Worm (Caenorhabditis elegans) whole organism, midembryonic: ENCODE measurements around the gene Y69E1A.3.
"Not testable (repeated sequence)": the region's sequence is repeated elsewhere in the genome, so short reads cannot be mapped to it uniquely, and the experiment has no call there.

Experiments used
- T22C8.4 ChIP-seq: fragments of 200-800 bp; sonication (Bioruptor generic); IDR thresholded peaks from 2 replicates; pipeline ENCODE4 v1.3.6; 2022; ENCODE audit warnings: missing genetic modification characterization, missing compliant biosample characterization
- cog-1 ChIP-seq: sonication (generic microtip); optimal IDR thresholded peaks from 2 replicates; lab custom pipeline; 2016; ENCODE audit warnings: missing genetic modification characterization, missing compliant biosample characterization
- flt-1 ChIP-seq: fragments of 200-800 bp; sonication (Bioruptor generic); IDR thresholded peaks from 2 replicates; pipeline ENCODE4 v1.3.6; 2022; ENCODE audit warnings: missing genetic modification characterization, missing compliant biosample characterization
- klf-2 ChIP-seq: fragments of 200-800 bp; sonication (Bioruptor generic); conservative IDR thresholded peaks from 2 replicates; pipeline ENCODE4 v1.3.6; 2022; ENCODE audit warnings: missing genetic modification reagents, missing genetic modification characterization, missing compliant biosample characterization
- med-1 ChIP-seq: sonication (generic microtip); optimal IDR thresholded peaks from 2 replicates; lab custom pipeline; 2017; ENCODE audit warnings: missing genetic modification characterization, mild to moderate bottlenecking, missing compliant biosample characterization, antibody characterized with exemption, missing genetic modification reagents; ENCODE audit not compliant: insufficient read depth
- ref-1 ChIP-seq: fragments of 200-800 bp; sonication (Bioruptor generic); conservative IDR thresholded peaks from 2 replicates; pipeline ENCODE4 v1.3.6; 2022; ENCODE audit warnings: missing genetic modification reagents, missing genetic modification characterization, missing compliant biosample characterization
- tab-1 ChIP-seq: fragments of 200-800 bp; sonication (Bioruptor generic); IDR thresholded peaks from 2 replicates; pipeline ENCODE4 v1.3.6; 2022; ENCODE audit warnings: missing genetic modification characterization, missing compliant biosample characterization
- ztf-23 ChIP-seq: fragments of 200-800 bp; sonication (Bioruptor generic); IDR thresholded peaks from 2 replicates; pipeline ENCODE4 v1.3.6; 2022; ENCODE audit warnings: missing genetic modification reagents, missing genetic modification characterization, missing compliant biosample characterization
- ztf-29 ChIP-seq: fragments of 200-800 bp; sonication (Bioruptor generic); IDR thresholded peaks from 2 replicates; pipeline ENCODE4 v1.3.6; 2022; ENCODE audit warnings: missing genetic modification reagents, missing genetic modification characterization, missing compliant biosample characterization

Gene Y69E1A.3

DNA sequence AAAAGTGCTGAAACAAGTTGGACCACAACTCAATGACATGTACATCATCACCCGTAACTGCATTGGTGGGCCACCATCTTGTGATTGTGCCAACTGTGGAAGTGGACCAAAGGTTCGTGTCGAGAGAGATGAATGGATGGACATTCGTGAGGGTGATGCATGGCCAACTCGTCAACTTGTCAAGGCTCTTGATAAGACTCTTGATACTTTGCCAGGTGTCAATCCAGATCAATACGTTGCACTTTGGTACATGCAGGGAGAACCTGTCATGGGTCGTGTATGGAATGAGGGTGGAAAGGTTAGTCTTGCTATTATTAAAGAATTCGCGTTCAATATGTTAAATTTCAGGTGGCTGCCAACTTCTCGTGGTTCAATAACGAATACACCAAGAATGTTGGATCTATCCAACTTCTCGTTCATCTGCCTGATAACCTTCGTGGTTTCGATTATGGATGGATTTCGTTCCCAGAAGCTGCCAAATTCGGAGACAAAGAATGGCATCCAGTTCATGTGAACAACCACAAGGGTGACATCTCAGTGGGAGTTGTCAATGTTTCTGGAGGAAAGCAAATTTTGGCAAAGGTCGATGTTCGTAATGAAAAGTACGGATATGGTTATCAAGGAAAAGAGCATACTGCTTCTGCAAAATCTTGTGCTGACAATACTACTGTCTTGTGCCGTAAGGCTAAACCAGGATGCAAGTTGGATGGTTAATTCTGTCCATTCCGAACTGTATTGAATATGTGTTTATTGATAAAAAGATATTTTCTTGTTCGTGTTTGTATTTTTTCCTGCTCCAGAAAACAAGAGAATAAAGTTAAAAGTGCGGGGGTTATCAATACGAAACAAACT, 1.5 kb upstream of the Y69E1A.3 start:
- TF ChIP-seq cog-1 (no peak), T22C8.4 (no peak), klf-2 (GFP tag; lab: Robert Waterston, UW) (no peak)

DNA sequence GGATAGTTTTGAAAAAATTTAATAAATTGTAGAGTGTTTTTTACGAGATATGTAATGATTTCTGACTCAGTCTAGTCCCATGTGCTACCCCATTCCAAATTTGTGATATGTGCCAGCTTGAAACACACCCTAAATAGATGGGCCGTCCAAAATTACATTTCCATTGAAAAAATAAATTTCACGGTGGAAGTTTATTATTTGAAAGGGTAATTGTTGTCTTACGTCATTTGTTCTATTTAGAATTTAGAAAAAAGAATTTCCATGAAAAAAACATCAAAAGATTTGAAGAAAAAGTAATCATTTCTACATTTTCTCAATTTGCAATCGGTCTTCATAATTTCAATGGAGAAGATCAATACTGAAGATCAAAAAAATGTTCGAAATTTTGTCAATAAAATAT, 2.9 kb downstream of the Y69E1A.3 start, which contains the start of gene Y69E1A.4:
Gene Y69E1A.4, plus strand, starts transcription at position 301 of the 400 bp plus-strand sequence.
- TF ChIP-seq klf-2 (GFP tag; lab: Robert Waterston, UW); med-1 (GFP tag; lab: Kevin White, UChicago); tab-1 (GFP tag; lab: Robert Waterston, UW): not testable (repeated sequence)

DNA sequence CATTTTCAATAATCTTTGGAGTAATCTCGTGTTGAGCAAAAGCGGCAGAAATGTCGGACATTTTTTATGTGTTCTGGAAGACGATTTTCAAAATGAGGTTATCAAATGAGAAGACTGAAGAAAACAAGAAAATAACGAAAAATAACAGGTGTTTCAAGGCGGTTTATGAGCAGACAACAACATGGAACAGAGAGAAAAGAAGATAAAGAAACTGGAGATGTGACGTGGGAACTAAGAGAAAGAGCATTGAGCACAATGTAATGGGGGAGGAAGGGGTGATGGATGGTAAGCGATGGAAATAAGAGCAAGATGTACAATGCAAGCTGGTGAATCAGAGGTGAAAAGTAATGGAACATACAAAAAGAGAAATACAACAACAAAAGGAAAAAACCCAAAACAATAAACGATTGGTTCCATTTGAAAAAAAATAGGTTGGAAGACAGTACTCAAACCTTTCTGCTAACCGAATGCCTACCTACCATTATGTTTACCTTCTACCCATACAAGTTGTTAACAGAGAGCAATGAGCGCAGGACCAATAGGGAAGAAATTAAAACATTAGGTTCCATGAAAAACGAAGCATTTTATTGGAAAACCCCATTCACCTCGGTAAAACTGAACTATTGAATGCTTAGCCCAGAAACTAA, 5.6 kb downstream of the Y69E1A.3 start, which contains the start of gene Y69E1A.5:
Gene Y69E1A.5, minus strand, starts transcription at position 73 of the 647 bp plus-strand sequence.
- TF ChIP-seq ztf-29 (GFP tag; lab: Robert Waterston, UW) (no peak), cog-1 (no peak), klf-2 (GFP tag; lab: Robert Waterston, UW) (no peak), ref-1 (GFP tag; lab: Robert Waterston, UW) (no peak), ztf-23 (GFP tag; lab: Robert Waterston, UW) (no peak), T22C8.4 (no peak), tab-1 (GFP tag; lab: Robert Waterston, UW) (no peak), flt-1 (GFP tag; lab: Robert Waterston, UW) (no peak), med-1 (GFP tag; lab: Kevin White, UChicago) (no peak)

DNA sequence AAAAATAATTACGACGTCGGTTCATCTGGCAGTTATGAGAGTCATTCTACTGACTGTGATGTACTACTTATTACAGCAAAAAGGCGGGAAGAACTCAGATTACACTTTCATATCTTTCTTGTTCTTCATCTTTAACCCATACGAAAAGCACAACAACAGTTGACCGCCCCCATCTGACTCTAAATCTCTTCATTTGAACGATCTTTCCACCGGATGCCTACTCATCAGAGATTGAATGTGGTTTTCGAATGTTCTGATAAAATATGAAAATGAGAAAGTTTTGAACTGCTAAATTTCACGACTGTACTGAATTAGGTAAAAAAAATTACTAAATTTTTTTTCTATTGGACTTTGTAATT, 6.1 kb downstream of the Y69E1A.3 start, which contains the start of gene sri-19:
Gene sri-19, plus strand, starts transcription at position 143 of the 359 bp plus-strand sequence.
- TF ChIP-seq cog-1: no peak
- no peak for TF ChIP-seq flt-1 (GFP tag; lab: Robert Waterston, UW)
- TF ChIP-seq med-1 (GFP tag; lab: Kevin White, UChicago): no peak
- no peak for TF ChIP-seq ref-1 (GFP tag; lab: Robert Waterston, UW)
- TF ChIP-seq ztf-23 (GFP tag; lab: Robert Waterston, UW): no peak
- TF ChIP-seq ztf-29 (GFP tag; lab: Robert Waterston, UW): no peak
- no peak for TF ChIP-seq tab-1 (GFP tag; lab: Robert Waterston, UW)
- TF ChIP-seq T22C8.4: no peak
- TF ChIP-seq klf-2 (GFP tag; lab: Robert Waterston, UW): no peak

DNA sequence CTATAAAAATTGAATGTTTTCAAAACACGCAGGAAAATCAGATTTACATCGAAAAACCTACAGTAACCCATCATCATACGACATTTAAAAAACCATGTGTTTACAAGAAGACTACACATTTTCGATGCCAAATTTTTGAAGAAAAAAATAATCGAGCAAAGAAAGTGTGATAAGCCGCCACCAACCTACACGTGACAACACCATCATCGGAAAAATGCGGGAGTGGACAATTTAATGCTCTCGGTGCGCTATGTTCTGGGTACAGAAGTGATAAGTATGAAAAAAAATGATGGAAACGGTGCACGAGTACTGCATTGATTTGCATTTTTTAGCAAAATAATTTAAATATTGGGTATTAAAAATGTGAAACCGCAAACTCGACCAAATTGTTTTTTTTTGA, 12.6 kb downstream of the Y69E1A.3 start:
- TF ChIP-seq med-1 (GFP tag; lab: Kevin White, UChicago): no peak
- TF ChIP-seq klf-2 (GFP tag; lab: Robert Waterston, UW): no peak
- no peak for TF ChIP-seq tab-1 (GFP tag; lab: Robert Waterston, UW)
- TF ChIP-seq ref-1 (GFP tag; lab: Robert Waterston, UW): no peak
- TF ChIP-seq ztf-23 (GFP tag; lab: Robert Waterston, UW): no peak
- no peak for TF ChIP-seq ztf-29 (GFP tag; lab: Robert Waterston, UW)
- TF ChIP-seq flt-1 (GFP tag; lab: Robert Waterston, UW): no peak
- TF ChIP-seq T22C8.4: no peak
- no peak for TF ChIP-seq cog-1

DNA sequence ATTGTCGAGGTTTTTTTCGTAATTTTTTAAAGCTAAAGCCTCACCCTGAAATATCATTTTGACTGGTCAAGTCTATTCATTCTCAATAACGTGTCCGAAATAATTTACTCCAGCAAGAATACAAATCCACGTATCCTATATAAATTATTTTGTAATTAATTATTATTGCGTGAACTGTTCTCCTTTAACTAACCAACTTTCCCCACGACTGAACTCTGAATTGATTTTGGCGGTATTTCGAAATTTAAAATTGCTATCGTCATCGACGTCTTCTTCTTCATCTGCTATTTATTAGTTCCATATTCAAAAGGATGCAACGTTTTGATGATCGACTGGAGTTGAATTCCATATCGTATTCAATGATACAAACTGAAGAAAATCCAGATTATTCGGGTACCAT, 14.3 kb downstream of the Y69E1A.3 start, which contains the start of the genes aqp-3 and Y69E1A.8:
Gene aqp-3, minus strand, starts transcription at position 101 of the 400 bp plus-strand sequence.
Gene Y69E1A.8, plus strand, starts transcription at position 246 of the 400 bp plus-strand sequence.
- no peak for TF ChIP-seq tab-1 (GFP tag; lab: Robert Waterston, UW)
- TF ChIP-seq flt-1 (GFP tag; lab: Robert Waterston, UW): no peak
- TF ChIP-seq ztf-29 (GFP tag; lab: Robert Waterston, UW): no peak
- no peak for TF ChIP-seq med-1 (GFP tag; lab: Kevin White, UChicago)
- no peak for TF ChIP-seq ref-1 (GFP tag; lab: Robert Waterston, UW)

DNA sequence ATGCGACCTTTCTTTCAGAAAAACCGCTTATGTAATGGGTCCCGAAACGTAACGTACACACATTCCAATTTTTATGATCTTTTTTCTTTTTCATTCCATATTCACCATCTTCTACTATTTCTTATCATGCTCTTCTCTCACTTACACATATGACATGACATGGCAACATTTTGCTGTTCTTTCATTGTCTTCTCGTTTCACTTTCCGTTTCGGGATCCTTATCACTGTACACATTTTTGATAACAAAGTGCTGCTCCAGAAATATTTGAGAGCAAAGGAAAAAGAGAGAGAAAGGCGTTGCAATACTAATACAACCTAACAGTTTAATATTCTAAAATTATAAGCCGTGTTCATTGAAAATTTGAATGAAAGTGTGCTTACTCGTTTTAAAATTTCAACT, 18.2 kb downstream of the Y69E1A.3 start:
- no peak for TF ChIP-seq ztf-23 (GFP tag; lab: Robert Waterston, UW)
- TF ChIP-seq klf-2 (GFP tag; lab: Robert Waterston, UW): no peak
- no peak for TF ChIP-seq cog-1

DNA sequence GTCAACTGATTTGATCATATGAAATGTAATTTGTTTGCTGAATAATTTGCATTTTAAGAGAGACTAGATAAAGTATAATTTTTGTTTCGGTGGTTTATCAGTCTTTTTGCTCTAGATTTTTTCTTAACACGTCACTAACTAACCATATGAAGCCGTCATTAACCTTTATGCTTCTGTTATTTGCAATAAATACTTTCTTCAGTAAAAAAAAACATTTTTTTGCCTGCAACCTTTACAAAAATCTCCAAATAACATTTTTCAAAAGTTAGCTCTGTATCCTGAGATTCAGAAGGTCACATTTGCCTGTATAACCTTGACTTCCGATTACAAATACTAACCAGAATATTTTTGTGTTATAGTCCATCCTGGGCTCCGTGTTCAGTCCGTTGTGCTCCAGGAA, 18.7 kb downstream of the Y69E1A.3 start:
- TF ChIP-seq flt-1 (GFP tag; lab: Robert Waterston, UW) (no peak), T22C8.4 (no peak), ztf-29 (GFP tag; lab: Robert Waterston, UW) (no peak), tab-1 (GFP tag; lab: Robert Waterston, UW) (no peak), cog-1 (no peak), med-1 (GFP tag; lab: Kevin White, UChicago) (no peak), ref-1 (GFP tag; lab: Robert Waterston, UW) (no peak), ztf-23 (GFP tag; lab: Robert Waterston, UW) (no peak), klf-2 (GFP tag; lab: Robert Waterston, UW) (no peak)

DNA sequence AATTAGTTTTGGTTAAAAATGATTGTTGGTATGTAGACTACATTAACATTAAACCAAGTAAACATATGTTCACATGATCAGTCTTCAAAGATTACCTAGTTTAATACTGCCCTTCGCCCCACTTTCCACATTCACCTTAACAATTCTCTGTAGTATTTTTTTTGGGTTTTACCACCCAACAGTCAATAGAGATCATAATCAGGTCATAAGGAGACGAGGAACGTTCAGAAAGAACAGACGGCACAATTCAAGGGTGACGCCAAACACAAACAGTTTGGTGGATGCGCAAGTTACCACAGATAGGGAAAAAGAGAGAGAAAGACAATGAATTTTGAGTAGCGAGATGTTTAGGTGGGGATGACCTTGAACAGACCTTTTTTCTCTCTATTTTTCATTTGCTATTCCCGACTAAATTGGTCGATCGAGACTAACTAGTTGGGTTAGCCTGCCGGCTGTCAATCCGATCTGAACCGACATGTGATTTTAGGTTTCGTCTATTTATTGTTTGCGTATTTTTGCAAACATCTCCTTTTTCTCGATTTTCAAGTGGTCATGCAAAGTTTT, 19.6 kb downstream of the Y69E1A.3 start:
- TF ChIP-seq cog-1: no peak
- no peak for TF ChIP-seq med-1 (GFP tag; lab: Kevin White, UChicago)
- TF ChIP-seq flt-1 (GFP tag; lab: Robert Waterston, UW): no peak
- TF ChIP-seq tab-1 (GFP tag; lab: Robert Waterston, UW): no peak
- TF ChIP-seq ztf-29 (GFP tag; lab: Robert Waterston, UW): no peak
- TF ChIP-seq ref-1 (GFP tag; lab: Robert Waterston, UW): no peak
- no peak for TF ChIP-seq T22C8.4
- TF ChIP-seq ztf-23 (GFP tag; lab: Robert Waterston, UW): no peak
- TF ChIP-seq klf-2 (GFP tag; lab: Robert Waterston, UW): no peak
